Fruit fly (Drosophila melanogaster): ENCODE data around the gene Dr.

dm6 chr3R:29547983-29548382 lies 8.2 kb upstream of the Dr start:
- TF ChIP-seq Crg-1 (GFP tag; optimal IDR thresholded peaks at IDR 0.05) (no peak), cnc (optimal IDR thresholded peaks at IDR 0.05) (no peak), CG12768 (GFP tag; optimal IDR thresholded peaks at IDR 0.05) (no peak), cic (GFP tag; optimal IDR thresholded peaks at IDR 0.05) (no peak), CG33017 (tag; optimal IDR thresholded peaks at IDR 0.05) (no peak), tj (GFP tag; optimal IDR thresholded peaks at IDR 0.05) (no peak), CG14711 (tag; optimal IDR thresholded peaks at IDR 0.05) (no peak), Mnt (GFP tag; optimal IDR thresholded peaks at IDR 0.05) (no peak)

All from whole organism, adult.